Worm (Caenorhabditis elegans) whole organism, L2 larva: ENCODE measurements around the gene cht-2.
A peak's percentile ranks its signal among the peaks of the same experiment; 100 is the strongest.

Experiments used
- C34F6.9 ChIP-seq: fragments of 150-350 bp; optimal IDR thresholded peaks from 2 replicates; lab custom pipeline; 2014; ENCODE audit warnings: missing biosample characterization, missing genetic modification characterization
- F13H6.1 ChIP-seq: sonication (generic microtip); optimal IDR thresholded peaks from 2 replicates; lab custom pipeline; 2016; ENCODE audit warnings: missing genetic modification characterization, missing compliant biosample characterization
- R02D3.7 ChIP-seq: fragments of 150-350 bp; optimal IDR thresholded peaks from 2 replicates; lab custom pipeline; 2014; ENCODE audit warnings: missing biosample characterization, missing genetic modification characterization
- Y55F3AM.14 ChIP-seq: fragments of 200-800 bp; sonication (Bioruptor generic); optimal IDR thresholded peaks from 2 replicates; lab custom pipeline; 2018; ENCODE audit warnings: mild to moderate bottlenecking, missing genetic modification characterization, missing compliant biosample characterization
- ama-1 ChIP-seq: fragments of 150-350 bp; optimal IDR thresholded peaks from 2 replicates; lab custom pipeline; 2018; ENCODE audit warnings: inconsistent platforms
- blmp-1 ChIP-seq: sonication (generic microtip); optimal IDR thresholded peaks from 2 replicates; lab custom pipeline; 2017; ENCODE audit warnings: missing genetic modification characterization, mild to moderate bottlenecking, missing compliant biosample characterization, antibody characterized with exemption, moderate library complexity; ENCODE audit not compliant: insufficient read depth
- ceh-16 ChIP-seq: fragments of 150-350 bp; optimal IDR thresholded peaks from 2 replicates; lab custom pipeline; 2014; ENCODE audit warnings: missing biosample characterization, missing genetic modification characterization
- ceh-82 ChIP-seq: fragments of 150-350 bp; optimal IDR thresholded peaks from 2 replicates; lab custom pipeline; 2014; ENCODE audit warnings: missing biosample characterization, missing genetic modification characterization
- crh-2 ChIP-seq: sonication (generic microtip); optimal IDR thresholded peaks from 2 replicates; lab custom pipeline; 2017; ENCODE audit warnings: missing biosample characterization, missing genetic modification characterization
- dmd-4 ChIP-seq: sonication (generic microtip); optimal IDR thresholded peaks from 2 replicates; lab custom pipeline; 2017; ENCODE audit warnings: missing biosample characterization, missing genetic modification characterization
- egl-27 ChIP-seq: sonication (generic microtip); optimal IDR thresholded peaks from 3 replicates; lab custom pipeline; 2017; ENCODE audit warnings: missing biosample characterization, missing genetic modification reagents, missing genetic modification characterization
- elt-3 ChIP-seq: sonication (generic microtip); optimal IDR thresholded peaks from 2 replicates; lab custom pipeline; 2017; ENCODE audit warnings: missing biosample characterization, missing genetic modification characterization
- fos-1 ChIP-seq: fragments of 150-350 bp; optimal IDR thresholded peaks from 2 replicates; lab custom pipeline; 2014; ENCODE audit warnings: missing biosample characterization, missing genetic modification characterization
- gmeb-1 ChIP-seq: fragments of 150-350 bp; optimal IDR thresholded peaks from 2 replicates; lab custom pipeline; 2014; ENCODE audit warnings: missing biosample characterization, missing genetic modification characterization
- lin-13 ChIP-seq: fragments of 150-350 bp; optimal IDR thresholded peaks from 2 replicates; lab custom pipeline; 2014; ENCODE audit warnings: missing biosample characterization, missing genetic modification reagents, missing genetic modification characterization
- lsy-2 ChIP-seq, 2 experiments: fragments of 150-350 bp in 1 of 2; sonication (generic microtip) in 1 of 2; optimal IDR thresholded peaks; 2 replicates each; lab custom pipeline; 2014 to 2017; ENCODE audit warnings: missing biosample characterization in 2 of 2, missing genetic modification characterization in 2 of 2
- mab-5 ChIP-seq: fragments of 150-350 bp; optimal IDR thresholded peaks from 2 replicates; lab custom pipeline; 2014; ENCODE audit warnings: missing biosample characterization, missing genetic modification characterization
- nhr-11 ChIP-seq: fragments of 150-350 bp; optimal IDR thresholded peaks from 2 replicates; lab custom pipeline; 2014; ENCODE audit warnings: missing biosample characterization, missing genetic modification characterization
- nhr-12 ChIP-seq: fragments of 150-350 bp; optimal IDR thresholded peaks from 2 replicates; lab custom pipeline; 2014; ENCODE audit warnings: missing biosample characterization, missing genetic modification characterization
- nhr-129 ChIP-seq: fragments of 150-350 bp; optimal IDR thresholded peaks from 2 replicates; lab custom pipeline; 2014; ENCODE audit warnings: missing biosample characterization, missing genetic modification characterization
- nhr-21 ChIP-seq: fragments of 150-350 bp; optimal IDR thresholded peaks from 2 replicates; lab custom pipeline; 2014; ENCODE audit warnings: missing biosample characterization, missing genetic modification characterization
- nhr-237 ChIP-seq: fragments of 150-350 bp; optimal IDR thresholded peaks from 2 replicates; lab custom pipeline; 2014; ENCODE audit warnings: missing biosample characterization, missing genetic modification characterization
- nhr-25 ChIP-seq: fragments of 150-350 bp; sonication (generic microtip); optimal IDR thresholded peaks from 3 replicates; lab custom pipeline; 2014; ENCODE audit warnings: missing biosample characterization, missing genetic modification characterization
- nhr-6 ChIP-seq: fragments of 150-350 bp; optimal IDR thresholded peaks from 2 replicates; lab custom pipeline; 2014; ENCODE audit warnings: missing biosample characterization, missing genetic modification characterization
- nhr-77 ChIP-seq: fragments of 150-350 bp; optimal IDR thresholded peaks from 2 replicates; lab custom pipeline; 2014; ENCODE audit warnings: missing biosample characterization, missing genetic modification characterization
- peb-1 ChIP-seq: fragments of 150-350 bp; optimal IDR thresholded peaks from 2 replicates; lab custom pipeline; 2014; ENCODE audit warnings: missing biosample characterization, missing genetic modification characterization
- sem-4 ChIP-seq: fragments of 150-350 bp; optimal IDR thresholded peaks from 2 replicates; lab custom pipeline; 2014; ENCODE audit warnings: missing biosample characterization, missing genetic modification reagents, missing genetic modification characterization
- skn-1 ChIP-seq: sonication (generic microtip); optimal IDR thresholded peaks from 2 replicates; lab custom pipeline; 2017; ENCODE audit warnings: missing biosample characterization, missing genetic modification characterization
- sma-3 ChIP-seq: sonication (generic microtip); optimal IDR thresholded peaks from 2 replicates; lab custom pipeline; 2016; ENCODE audit warnings: missing genetic modification reagents, missing genetic modification characterization, missing compliant biosample characterization
- sma-9 ChIP-seq, 2 experiments: fragments of 150-350 bp in 1 of 2; sonication (generic microtip) in 1 of 2; optimal IDR thresholded peaks; 2 replicates each; lab custom pipeline; 2014 to 2016; ENCODE audit warnings: missing genetic modification characterization in 2 of 2, mild to moderate bottlenecking in 1 of 2, missing biosample characterization in 1 of 2, missing compliant biosample characterization in 1 of 2, missing genetic modification reagents in 1 of 2, moderate library complexity in 1 of 2
- unc-55 ChIP-seq: fragments of 150-350 bp; sonication (generic microtip); optimal IDR thresholded peaks from 3 replicates; lab custom pipeline; 2014; ENCODE audit warnings: missing biosample characterization, missing genetic modification reagents, missing genetic modification characterization
- zag-1 ChIP-seq: fragments of 150-350 bp; optimal IDR thresholded peaks from 2 replicates; lab custom pipeline; 2014; ENCODE audit warnings: missing biosample characterization, missing genetic modification characterization
- ztf-11 ChIP-seq: sonication (generic microtip); optimal IDR thresholded peaks from 2 replicates; lab custom pipeline; 2017; ENCODE audit warnings: missing biosample characterization, missing genetic modification characterization

Gene cht-2

DNA sequence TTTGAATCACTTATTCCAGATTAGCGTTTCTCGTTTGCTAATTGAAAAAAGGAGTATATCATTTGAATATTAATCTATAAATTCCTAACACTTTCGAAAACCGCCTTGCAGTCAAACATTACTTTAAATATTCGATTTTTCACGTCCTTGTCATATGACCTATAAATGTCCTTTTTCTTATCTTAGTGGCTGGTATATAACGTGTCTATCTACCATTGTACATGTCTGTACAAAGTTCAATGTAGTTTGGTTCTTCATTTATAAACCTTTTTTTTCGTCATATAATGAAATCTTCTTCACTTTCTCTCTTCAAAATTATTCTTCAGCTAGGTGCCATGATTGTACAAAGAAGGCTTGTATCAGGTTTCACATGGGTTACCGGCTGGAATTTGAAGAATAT lies 35.1 kb upstream of the cht-2 start, which contains the start of gene gbh-2:
gbh-2 (plus strand) TSS at position 277 of the 400 bp plus-strand sequence.
- TF ChIP-seq sem-4 (no peak), sma-3 (GFP tag; lab: Kevin White, UChicago) (peak; percentile 64), R02D3.7 (tag; lab: Kevin White, UChicago) (no peak), skn-1 (tag; lab: Kevin White, UChicago) (no peak), gmeb-1 (tag; lab: Kevin White, UChicago) (peak; percentile 48), nhr-129 (tag; lab: Kevin White, UChicago) (peak; percentile 93), fos-1 (tag; lab: Kevin White, UChicago) (peak; percentile 73), peb-1 (no peak), F13H6.1 (tag; lab: Kevin White, UChicago) (peak; percentile 19), nhr-25 (tag; lab: Kevin White, UChicago) (peak; percentile 92), blmp-1 (tag; lab: Kevin White, UChicago) (peak; percentile 57), nhr-11 (tag; lab: Kevin White, UChicago) (no peak), lsy-2 (tag; optimal IDR thresholded peaks at IDR 0.05; lab: Kevin White, UChicago) (peak in 1 of 2 experiments; percentile 3), nhr-21 (tag; lab: Kevin White, UChicago) (peak; percentile 80), sma-9 (GFP tag; optimal IDR thresholded peaks at IDR 0.05; lab: Kevin White, UChicago) (peak; percentile 89), sma-9 (tag; optimal IDR thresholded peaks at IDR 0.05; lab: Kevin White, UChicago) (no peak), crh-2 (tag; lab: Kevin White, UChicago) (peak; percentile 86), nhr-237 (tag; lab: Kevin White, UChicago) (no peak), nhr-6 (peak; percentile 24)

DNA sequence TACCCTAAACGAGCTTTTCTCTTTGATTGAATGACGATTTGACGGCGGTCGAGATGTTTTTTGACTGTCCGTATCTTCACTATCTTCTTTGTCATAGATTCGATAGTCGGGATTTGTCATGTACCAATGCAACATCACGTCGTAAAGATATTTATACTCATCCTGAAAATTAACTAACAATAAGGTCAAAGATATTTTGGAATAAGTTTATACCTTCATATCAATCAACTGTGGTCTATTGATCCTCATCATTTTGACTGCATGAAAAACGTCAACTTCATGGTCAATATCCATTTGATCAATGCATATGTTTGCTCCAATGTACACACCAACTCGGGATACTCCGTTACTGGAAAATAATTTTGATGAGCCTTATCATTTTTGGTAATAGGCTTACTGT lies 32.6 kb upstream of the cht-2 start:
- no peak for TF ChIP-seq ceh-82 (tag; lab: Kevin White, UChicago)
- TF ChIP-seq nhr-12 (tag; lab: Kevin White, UChicago), result no peak
- TF ChIP-seq unc-55 (GFP tag; lab: Kevin White, UChicago), result no peak
- no peak for TF ChIP-seq nhr-77
- TF ChIP-seq F13H6.1 (tag; lab: Kevin White, UChicago), result no peak
- TF ChIP-seq lsy-2 (tag; optimal IDR thresholded peaks at IDR 0.05; lab: Kevin White, UChicago), result no peak
- TF ChIP-seq mab-5 (tag; lab: Kevin White, UChicago), result no peak
- TF ChIP-seq zag-1 (tag; lab: Kevin White, UChicago), result no peak
- no peak for TF ChIP-seq gmeb-1 (tag; lab: Kevin White, UChicago)
- no peak for TF ChIP-seq ceh-16 (tag; lab: Kevin White, UChicago)
- no peak for TF ChIP-seq egl-27
- no peak for TF ChIP-seq sma-9 (GFP tag; optimal IDR thresholded peaks at IDR 0.05; lab: Kevin White, UChicago)
- no peak for TF ChIP-seq sma-9 (tag; optimal IDR thresholded peaks at IDR 0.05; lab: Kevin White, UChicago)
- TF ChIP-seq blmp-1 (tag; lab: Kevin White, UChicago), result no peak
- TF ChIP-seq ama-1 (lab: Kevin White, UChicago), result no peak
- TF ChIP-seq elt-3, result no peak
- TF ChIP-seq, all 48 proteins: peak for 0

DNA sequence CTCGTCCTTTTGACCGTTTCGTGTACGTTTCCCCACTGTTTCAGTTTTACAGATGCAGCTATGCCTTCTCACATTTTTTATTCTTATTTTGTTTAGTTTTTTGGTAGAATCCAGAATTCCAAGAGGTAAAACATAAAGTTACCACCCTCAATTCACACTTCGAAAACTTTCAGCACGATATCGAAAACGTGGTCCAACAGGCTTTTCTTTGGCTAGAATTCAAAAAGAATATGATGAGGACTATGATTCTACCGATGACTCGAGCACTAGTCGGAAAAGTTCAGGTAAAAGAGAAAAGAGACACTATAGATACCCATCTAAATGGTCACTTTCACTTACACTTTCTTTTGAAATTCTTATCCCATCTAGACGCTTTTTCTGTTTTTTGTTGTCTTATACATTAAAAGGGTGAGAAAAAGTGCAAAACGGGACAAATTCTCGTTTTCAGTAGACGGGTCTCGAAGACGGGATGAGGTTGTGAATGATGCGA lies 26.5 kb upstream of the cht-2 start, which contains the start of gene M05D6.9:
M05D6.9 (plus strand) TSS at position 51 of the 490 bp plus-strand sequence.
- peak; percentile 75 for TF ChIP-seq blmp-1 (tag; lab: Kevin White, UChicago)
- TF ChIP-seq lsy-2 (tag; optimal IDR thresholded peaks at IDR 0.05; lab: Kevin White, UChicago), result no peak

DNA sequence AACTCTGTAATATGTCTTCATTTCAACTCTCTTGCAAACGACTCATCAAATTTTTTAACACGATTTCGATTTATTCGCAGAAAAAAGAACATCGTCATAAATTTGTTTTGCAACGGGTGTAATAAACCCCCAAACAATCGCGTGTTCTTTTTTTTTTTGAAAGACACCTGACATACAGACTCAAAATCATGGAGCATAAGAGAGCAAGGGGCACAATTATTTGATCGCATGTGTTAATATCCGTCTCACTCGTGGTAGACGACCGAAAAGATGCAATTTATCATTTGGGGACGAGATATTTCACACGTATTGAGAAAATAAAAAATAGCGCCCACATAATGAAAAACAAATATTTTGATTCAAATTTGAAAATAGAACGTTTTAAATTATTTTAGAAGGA lies 24.5 kb upstream of the cht-2 start:
- TF ChIP-seq sma-9 (GFP tag; optimal IDR thresholded peaks at IDR 0.05; lab: Kevin White, UChicago), result peak; percentile 17
- TF ChIP-seq sma-9 (tag; optimal IDR thresholded peaks at IDR 0.05; lab: Kevin White, UChicago), result no peak
- no peak for TF ChIP-seq ceh-82 (tag; lab: Kevin White, UChicago)
- no peak for TF ChIP-seq nhr-77
- TF ChIP-seq zag-1 (tag; lab: Kevin White, UChicago), result no peak
- TF ChIP-seq egl-27, result no peak
- no peak for TF ChIP-seq nhr-25 (tag; lab: Kevin White, UChicago)
- no peak for TF ChIP-seq lin-13
- no peak for TF ChIP-seq Y55F3AM.14 (GFP tag; lab: Kevin White, UChicago)
- TF ChIP-seq nhr-237 (tag; lab: Kevin White, UChicago), result no peak
- peak; percentile 20 for TF ChIP-seq nhr-129 (tag; lab: Kevin White, UChicago)
- TF ChIP-seq gmeb-1 (tag; lab: Kevin White, UChicago), result no peak
- TF ChIP-seq C34F6.9 (tag; lab: Kevin White, UChicago), result no peak
- TF ChIP-seq nhr-6, result no peak
- no peak for TF ChIP-seq unc-55 (GFP tag; lab: Kevin White, UChicago)
- peak in 1 of 2 experiments; percentile 0 for TF ChIP-seq lsy-2 (tag; optimal IDR thresholded peaks at IDR 0.05; lab: Kevin White, UChicago)
- TF ChIP-seq sma-3 (GFP tag; lab: Kevin White, UChicago), result no peak
- no peak for TF ChIP-seq peb-1
- TF ChIP-seq ztf-11 (tag; lab: Kevin White, UChicago), result no peak
- TF ChIP-seq dmd-4 (tag; lab: Kevin White, UChicago), result no peak
- TF ChIP-seq, all 48 proteins: peak for 3
